Fruit fly (Drosophila melanogaster): ENCODE data around the gene CG9519.

Gene CG9519

dm6 chrX:14839047-14839446, 17.1 kb downstream of the CG9519 start, which contains the start of the genes CG32590 and Flo2 (continued):
- TF ChIP-seq CG31365 (tag; optimal IDR thresholded peaks at IDR 0.05) (no peak), Hand (GFP tag; optimal IDR thresholded peaks at IDR 0.05) (no peak), sr (GFP tag; IDR thresholded peaks at IDR 0.05) (no peak), CG11398 (GFP tag; optimal IDR thresholded peaks at IDR 0.05) (peak; percentile 40), Adf1 (GFP tag; IDR thresholded peaks at IDR 0.05) (peak; percentile 64), CG8290 (GFP tag; optimal IDR thresholded peaks at IDR 0.05) (peak; percentile 78), CG8290 (tag; optimal IDR thresholded peaks at IDR 0.05) (peak; percentile 54 to 78), CG3065 (GFP tag; optimal IDR thresholded peaks at IDR 0.05) (peak; percentile 37), ci (GFP tag; IDR thresholded peaks at IDR 0.05) (peak; percentile 83), CG8478 (optimal IDR thresholded peaks at IDR 0.05) (no peak), pb (GFP tag; optimal IDR thresholded peaks at IDR 0.05) (no peak), chn (GFP tag; optimal IDR thresholded peaks at IDR 0.05) (peak; percentile 69), dysf (GFP tag; IDR thresholded peaks at IDR 0.05) (peak; percentile 52; the same call in 2 of the 3 replicates), CG7271 (tag; optimal IDR thresholded peaks at IDR 0.05) (peak; percentile 15), CG2712 (tag; optimal IDR thresholded peaks at IDR 0.05) (peak; percentile 80), CG17912 (GFP tag; optimal IDR thresholded peaks at IDR 0.05) (no peak), CG17359 (tag; optimal IDR thresholded peaks at IDR 0.05) (peak; percentile 70), amos (GFP tag; IDR thresholded peaks at IDR 0.05; ENCODE audit: partially characterized antibody) (peak; percentile 92), CG15479 (GFP tag; optimal IDR thresholded peaks at IDR 0.05) (no peak), GATAe (GFP tag; conservative IDR thresholded peaks at IDR 0.05) (no peak; the same call in 1 of the 2 replicates), Med (GFP tag) (peak; percentile 96), CG11696 (GFP tag; IDR thresholded peaks at IDR 0.05) (no peak), B-H1 (GFP tag; IDR thresholded peaks at IDR 0.05) (peak; percentile 59; the same call in 2 of the 3 replicates), bbx (GFP tag; IDR thresholded peaks at IDR 0.05; ENCODE audit: partially characterized antibody) (peak; percentile 94), lbe (GFP tag; optimal IDR thresholded peaks at IDR 0.05) (peak; percentile 69), wdn (GFP tag; IDR thresholded peaks at IDR 0.05) (peak; percentile 76), ems (GFP tag; optimal IDR thresholded peaks at IDR 0.05) (peak; percentile 72), nerfin-2 (GFP tag; IDR thresholded peaks at IDR 0.05; ENCODE audit: partially characterized antibody) (peak; percentile 97), CG18476 (GFP tag; optimal IDR thresholded peaks at IDR 0.05) (peak; percentile 57), ac (GFP tag; optimal IDR thresholded peaks at IDR 0.05) (no peak), CG8388 (GFP tag; optimal IDR thresholded peaks at IDR 0.05) (peak; percentile 58), CG12299 (tag; optimal IDR thresholded peaks at IDR 0.05) (peak; percentile 61), Bgb (GFP tag; IDR thresholded peaks at IDR 0.05; ENCODE audit: partially characterized antibody) (peak; percentile 95), sd (tag; optimal IDR thresholded peaks at IDR 0.05) (no peak), hb (GFP tag; IDR thresholded peaks at IDR 0.05; ENCODE audit: partially characterized antibody) (peak; percentile 98), CG4328 (GFP tag; optimal IDR thresholded peaks at IDR 0.05) (no peak), NFAT (GFP tag; IDR thresholded peaks at IDR 0.05) (peak; percentile 73), CG32772 (GFP tag; IDR thresholded peaks at IDR 0.05) (peak; percentile 82), CG17802 (tag; optimal IDR thresholded peaks at IDR 0.05) (peak; percentile 3), CG4360 (GFP tag; IDR thresholded peaks at IDR 0.05) (no peak), stc (GFP tag; IDR thresholded peaks at IDR 0.05) (peak; percentile 62; the same call in 1 of the 2 replicates), lola (GFP tag; optimal IDR thresholded peaks at IDR 0.05) (peak in 1 of 3 experiments; percentile 57), mam (GFP tag; optimal IDR thresholded peaks at IDR 0.05) (peak; percentile 85), Neu2 (GFP tag; optimal IDR thresholded peaks at IDR 0.05; ENCODE audit: borderline replicate concordance) (no peak), br (optimal IDR thresholded peaks at IDR 0.05) (no peak), pita (GFP tag; optimal IDR thresholded peaks at IDR 0.05) (no peak), CG4424 (GFP tag; optimal IDR thresholded peaks at IDR 0.05) (peak; percentile 74), fd3F (GFP tag; optimal IDR thresholded peaks at IDR 0.05) (peak; percentile 64), shn (GFP tag; optimal IDR thresholded peaks at IDR 0.05) (peak; percentile 51), h (optimal IDR thresholded peaks at IDR 0.05) (no peak), corto (GFP tag; optimal IDR thresholded peaks at IDR 0.05) (peak; percentile 38), CG12236 (GFP tag; optimal IDR thresholded peaks at IDR 0.05) (peak; percentile 10)

Data from whole organism, embryonic.